Fruit fly (Drosophila melanogaster) whole organism, embryonic: Measurements from ENCODE around the gene CG14142.

Experiments used
- Antp ChIP-seq: fragments of 200-800 bp; sonication (Bioruptor generic); optimal IDR thresholded peaks from 3 replicates; lab custom pipeline; 2016; ENCODE audit warnings: missing biosample characterization, missing genetic modification characterization
- CG10147 ChIP-seq: fragments of 200-800 bp; sonication (Bioruptor generic); optimal IDR thresholded peaks from 2 replicates; lab custom pipeline; 2019; ENCODE audit warnings: missing biosample characterization, mild to moderate bottlenecking, missing genetic modification characterization, moderate library complexity
- CG10366 ChIP-seq: fragments of 200-800 bp; sonication (Bioruptor generic); IDR thresholded peaks from 2 replicates; pipeline ENCODE4 v1.3.6; 2022; ENCODE audit warnings: missing biosample characterization, missing genetic modification characterization
- CG12391 ChIP-seq: fragments of 200-800 bp; sonication (Bioruptor generic); optimal IDR thresholded peaks from 3 replicates; lab custom pipeline; 2018; ENCODE audit warnings: missing biosample characterization, mild to moderate bottlenecking, missing genetic modification characterization, moderate library complexity
- CG13424 ChIP-seq: fragments of 200-800 bp; sonication (Bioruptor generic); optimal IDR thresholded peaks from 2 replicates; lab custom pipeline; 2019; ENCODE audit warnings: missing biosample characterization, mild to moderate bottlenecking, missing genetic modification characterization, moderate library complexity
- CG14014 ChIP-seq: fragments of 200-800 bp; sonication (Bioruptor generic); IDR thresholded peaks from 2 replicates; pipeline ENCODE4 v1.3.6; 2022; ENCODE audit warnings: missing biosample characterization, missing genetic modification characterization
- CG14441 ChIP-seq: fragments of 200-800 bp; sonication (Bioruptor generic); IDR thresholded peaks from 2 replicates; pipeline ENCODE4 v1.3.6; 2022; ENCODE audit warnings: missing biosample characterization, missing genetic modification characterization
- CG15696 ChIP-seq: fragments of 200-800 bp; sonication (Bioruptor generic); optimal IDR thresholded peaks from 2 replicates; lab custom pipeline; 2019; ENCODE audit warnings: missing biosample characterization, mild to moderate bottlenecking, missing genetic modification characterization, moderate library complexity
- CG1603 ChIP-seq: fragments of 200-800 bp; sonication (Bioruptor generic); optimal IDR thresholded peaks from 2 replicates; lab custom pipeline; 2019; ENCODE audit warnings: missing biosample characterization, mild to moderate bottlenecking, missing genetic modification characterization, moderate library complexity
- CG17186 ChIP-seq: fragments of 200-800 bp; sonication (Bioruptor generic); optimal IDR thresholded peaks from 3 replicates; lab custom pipeline; 2017; ENCODE audit warnings: missing biosample characterization, missing genetic modification reagents, missing genetic modification characterization
- CG3163 ChIP-seq: fragments of 200-800 bp; sonication (Bioruptor generic); optimal IDR thresholded peaks from 3 replicates; lab custom pipeline; 2016; ENCODE audit warnings: missing biosample characterization, missing genetic modification characterization
- CG34422 ChIP-seq: fragments of 200-800 bp; sonication (Bioruptor generic); IDR thresholded peaks from 3 replicates; pipeline ENCODE4 v1.3.6; 2022; ENCODE audit warnings: missing biosample characterization, missing genetic modification characterization
- CG3726 ChIP-seq: fragments of 200-800 bp; sonication (Bioruptor generic); IDR thresholded peaks from 3 replicates; pipeline ENCODE4, ENCODE4 v1.3.6; 2022; ENCODE audit warnings: missing biosample characterization, missing genetic modification characterization
- CG7357 ChIP-seq: fragments of 200-800 bp; sonication (Bioruptor generic); IDR thresholded peaks from 3 replicates; pipeline ENCODE4 v1.3.6; 2022; ENCODE audit warnings: missing biosample characterization, missing genetic modification characterization
- D19B ChIP-seq: fragments of 200-800 bp; sonication (Bioruptor generic); optimal IDR thresholded peaks from 2 replicates; lab custom pipeline; 2017; ENCODE audit warnings: missing biosample characterization, mild to moderate bottlenecking, missing genetic modification characterization
- Dad ChIP-seq: fragments of 200-800 bp; sonication (Bioruptor generic); optimal IDR thresholded peaks from 3 replicates; lab custom pipeline; 2016; ENCODE audit warnings: missing biosample characterization, missing genetic modification characterization
- Deaf1 ChIP-seq: fragments of 200-800 bp; optimal IDR thresholded peaks from 3 replicates; lab custom pipeline; 2019; ENCODE audit warnings: missing biosample characterization, mild to moderate bottlenecking, missing genetic modification characterization, moderate library complexity
- Doc3 ChIP-seq: fragments of 200-800 bp; sonication (Bioruptor generic); IDR thresholded peaks from 3 replicates; pipeline ENCODE4 v1.3.6; 2022; ENCODE audit warnings: missing biosample characterization, missing genetic modification characterization; ENCODE audit not compliant: partially characterized antibody
- Drgx ChIP-seq: fragments of 200-800 bp; sonication (Bioruptor generic); IDR thresholded peaks from 2 replicates; pipeline ENCODE4 v1.3.6; 2022; ENCODE audit warnings: missing biosample characterization, missing genetic modification characterization
- E2f2 ChIP-seq: fragments of 200-800 bp; sonication (Bioruptor generic); IDR thresholded peaks from 2 replicates; pipeline ENCODE4 v1.3.6; 2022; ENCODE audit warnings: missing biosample characterization, missing genetic modification characterization
- H2.0 ChIP-seq: fragments of 200-800 bp; sonication (Bioruptor generic); IDR thresholded peaks from 2 replicates; pipeline ENCODE4 v1.3.6; 2022; ENCODE audit warnings: missing biosample characterization, missing genetic modification characterization
- Hsf ChIP-seq: fragments of 200-800 bp; sonication (Bioruptor generic); optimal IDR thresholded peaks from 3 replicates; lab custom pipeline; 2016; ENCODE audit warnings: missing biosample characterization, missing genetic modification characterization
- Jarid2 ChIP-seq: fragments of 200-800 bp; sonication (Bioruptor generic); optimal IDR thresholded peaks from 3 replicates; lab custom pipeline; 2017; ENCODE audit warnings: mild to moderate bottlenecking, missing biosample characterization, missing genetic modification reagents, missing genetic modification characterization
- Lpt ChIP-seq: fragments of >200 bp; optimal IDR thresholded peaks from 2 replicates; lab custom pipeline; 2018; ENCODE audit warnings: missing biosample characterization, missing genetic modification characterization
- Meics ChIP-seq: fragments of 200-800 bp; sonication (Bioruptor generic); optimal IDR thresholded peaks from 2 replicates; lab custom pipeline; 2017; ENCODE audit warnings: missing biosample characterization, mild to moderate bottlenecking, missing genetic modification characterization
- NK7.1 ChIP-seq: fragments of 200-800 bp; sonication (Bioruptor generic); optimal IDR thresholded peaks from 3 replicates; lab custom pipeline; 2016; ENCODE audit warnings: missing biosample characterization, missing genetic modification characterization
- Nf-YA ChIP-seq: fragments of 200-800 bp; sonication (Bioruptor generic); IDR thresholded peaks from 2 replicates; pipeline ENCODE4 v1.3.6; 2022; ENCODE audit warnings: missing biosample characterization, missing genetic modification characterization
- Rfx ChIP-seq: fragments of 200-800 bp; sonication (Bioruptor generic); IDR thresholded peaks from 2 replicates; pipeline ENCODE4 v1.3.6; 2022; ENCODE audit warnings: missing biosample characterization, missing genetic modification characterization
- Stat92E ChIP-seq, 3 experiments: fragments of >200 bp in 2 of 3; fragments of 200-800 bp in 1 of 3; sonication (Bioruptor generic) in 1 of 3; optimal IDR thresholded peaks; 2 replicates each; lab custom pipeline; 2017 to 2019; ENCODE audit warnings: missing biosample characterization in 3 of 3, missing genetic modification characterization in 3 of 3, mild to moderate bottlenecking in 1 of 3, moderate library complexity in 1 of 3
- ap ChIP-seq: fragments of 200-800 bp; sonication (Bioruptor generic); IDR thresholded peaks from 2 replicates; pipeline ENCODE4 v1.3.6; 2022; ENCODE audit warnings: missing biosample characterization, missing genetic modification characterization
- ash1 ChIP-seq: fragments of 200-800 bp; sonication (Bioruptor generic); optimal IDR thresholded peaks from 2 replicates; lab custom pipeline; 2018; ENCODE audit warnings: missing biosample characterization, mild to moderate bottlenecking, missing genetic modification characterization
- bbx ChIP-seq: fragments of 200-800 bp; sonication (Bioruptor generic); IDR thresholded peaks from 2 replicates; pipeline ENCODE4 v1.3.6; 2022; ENCODE audit warnings: missing biosample characterization, missing genetic modification characterization; ENCODE audit not compliant: partially characterized antibody
- bcd ChIP-seq: fragments of 200-800 bp; sonication (Bioruptor generic); optimal IDR thresholded peaks from 2 replicates; lab custom pipeline; 2017; ENCODE audit warnings: missing biosample characterization, mild to moderate bottlenecking, missing genetic modification characterization
- br ChIP-seq: fragments of >200 bp; optimal IDR thresholded peaks from 2 replicates; lab custom pipeline; 2017
- chif ChIP-seq, 2 experiments: fragments of 200-800 bp; sonication (Bioruptor generic); optimal IDR thresholded peaks; 3 replicates each; lab custom pipeline; 2016; ENCODE audit warnings: missing biosample characterization in 2 of 2, missing genetic modification characterization in 2 of 2
- en ChIP-seq: fragments of 200-800 bp; sonication (Bioruptor generic); optimal IDR thresholded peaks from 2 replicates; lab custom pipeline; 2016; ENCODE audit warnings: missing biosample characterization, missing genetic modification characterization
- fd96Cb ChIP-seq: fragments of 200-800 bp; sonication (Bioruptor generic); optimal IDR thresholded peaks from 2 replicates; lab custom pipeline; 2018; ENCODE audit warnings: missing biosample characterization, mild to moderate bottlenecking, missing genetic modification characterization, moderate library complexity
- ftz-f1 ChIP-seq: fragments of 200-800 bp; sonication (Bioruptor generic); optimal IDR thresholded peaks from 2 replicates; lab custom pipeline; 2016; ENCODE audit warnings: missing biosample characterization, missing genetic modification characterization
- gce ChIP-seq: fragments of 200-800 bp; sonication (Bioruptor generic); IDR thresholded peaks from 3 replicates; pipeline ENCODE4 v1.3.6; 2022; ENCODE audit warnings: missing biosample characterization, missing genetic modification characterization
- h ChIP-seq: fragments of >200 bp; optimal IDR thresholded peaks from 2 replicates; lab custom pipeline; 2017
- hth ChIP-seq: fragments of >200 bp; optimal IDR thresholded peaks from 2 replicates; lab custom pipeline; 2017; ENCODE audit warnings: inconsistent platforms
- nau ChIP-seq: fragments of 200-800 bp; sonication (Bioruptor generic); optimal IDR thresholded peaks from 3 replicates; lab custom pipeline; 2017; ENCODE audit warnings: missing biosample characterization, mild to moderate bottlenecking, missing genetic modification characterization, missing genetic modification reagents
- otp ChIP-seq: fragments of 200-800 bp; sonication (Bioruptor generic); IDR thresholded peaks from 3 replicates; pipeline ENCODE4, ENCODE4 v1.3.6; 2022; ENCODE audit warnings: missing biosample characterization, missing genetic modification characterization
- prd ChIP-seq, 3 experiments: fragments of >200 bp in 2 of 3; fragments of 200-800 bp in 1 of 3; sonication (Bioruptor generic) in 1 of 3; optimal IDR thresholded peaks in 2 of 3; IDR thresholded peaks in 1 of 3; 2 replicates in 2 of 3; 3 replicates in 1 of 3; pipeline versions ENCODE4 v1.3.6 to Lab custom; 2017 to 2022; ENCODE audit warnings: missing biosample characterization in 1 of 3, missing genetic modification characterization in 1 of 3
- sc ChIP-seq, 3 experiments: fragments of >200 bp in 2 of 3; fragments of 200-800 bp in 1 of 3; sonication (Bioruptor generic) in 1 of 3; optimal IDR thresholded peaks; 2 replicates in 2 of 3; 3 replicates in 1 of 3; lab custom pipeline; 2017; ENCODE audit warnings: mild to moderate bottlenecking in 1 of 3, missing biosample characterization in 1 of 3, missing genetic modification characterization in 1 of 3, missing genetic modification reagents in 1 of 3
- seq ChIP-seq: fragments of 200-800 bp; sonication (Bioruptor generic); IDR thresholded peaks from 2 replicates; pipeline ENCODE4 v1.3.6; 2022; ENCODE audit warnings: missing biosample characterization, missing genetic modification characterization
- sisA ChIP-seq: fragments of 200-800 bp; sonication (Bioruptor generic); IDR thresholded peaks from 2 replicates; pipeline ENCODE4 v1.3.6; 2022; ENCODE audit warnings: missing biosample characterization, missing genetic modification characterization
- sug ChIP-seq: fragments of 200-800 bp; optimal IDR thresholded peaks from 2 replicates; lab custom pipeline; 2019; ENCODE audit warnings: missing biosample characterization, mild to moderate bottlenecking, missing genetic modification characterization, moderate library complexity
- tap ChIP-seq: fragments of 200-800 bp; optimal IDR thresholded peaks from 3 replicates; lab custom pipeline; 2019; ENCODE audit warnings: missing biosample characterization, mild to moderate bottlenecking, missing genetic modification characterization, moderate library complexity
- zfh2 ChIP-seq: fragments of 200-800 bp; sonication (Bioruptor generic); optimal IDR thresholded peaks from 2 replicates; lab custom pipeline; 2016; ENCODE audit warnings: missing biosample characterization, missing genetic modification characterization

The CG14142 gene

DNA sequence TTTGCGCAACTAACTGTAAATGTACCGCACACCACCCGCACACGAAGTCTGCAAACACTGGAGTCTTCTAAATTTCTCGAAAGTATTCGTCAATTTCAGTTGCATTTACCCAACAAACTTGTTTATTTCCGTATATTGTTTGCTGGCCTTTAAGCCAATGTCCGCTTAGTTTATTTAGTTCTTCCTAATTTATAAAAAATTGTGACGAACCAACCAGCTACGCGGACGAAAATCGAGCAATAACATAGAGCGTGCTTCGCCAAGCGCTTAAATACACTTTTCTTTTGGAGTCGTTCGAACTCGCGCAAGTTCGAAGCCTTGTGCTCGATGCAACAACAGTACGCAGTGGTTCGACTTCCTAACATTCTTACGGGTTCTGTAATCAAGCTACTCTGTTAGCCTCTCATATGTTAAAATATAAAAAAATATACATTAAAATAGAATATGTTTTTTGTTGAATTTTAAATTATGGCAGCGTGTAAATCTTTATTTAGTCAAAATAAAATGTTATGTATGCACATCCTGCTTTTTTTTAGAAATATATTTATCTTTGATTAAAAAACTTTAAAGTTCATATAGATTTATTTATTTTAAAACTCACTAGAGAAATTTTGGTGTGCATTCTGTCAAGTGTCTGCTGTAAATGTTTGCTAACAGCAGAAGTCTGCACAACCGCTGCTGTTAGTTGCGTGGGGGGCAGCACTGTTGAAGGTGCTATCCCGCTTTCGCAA, 24.1 kb downstream of the CG14142 start, which contains the start of gene GlcAT-P (continued):
- TF ChIP-seq Deaf1 (tag; lab: Kevin White, UChicago) (peak; percentile 45), NK7.1 (GFP tag; lab: Kevin White, UChicago) (no peak), Antp (GFP tag; lab: Kevin White, UChicago) (no peak), ap (GFP tag; lab: Robert Waterston, UW) (peak; percentile 57), CG10366 (GFP tag; lab: Robert Waterston, UW) (peak; percentile 53), Doc3 (GFP tag; lab: Robert Waterston, UW) (no peak), prd (optimal IDR thresholded peaks at IDR 0.05; lab: Kevin White, UChicago) (no peak), prd (GFP tag; IDR thresholded peaks at IDR 0.05; lab: Robert Waterston, UW) (peak; percentile 63), fd96Cb (tag; lab: Kevin White, UChicago) (peak; percentile 65), h (lab: Kevin White, UChicago) (no peak), nau (GFP tag; lab: Kevin White, UChicago) (no peak), CG10147 (peak; percentile 64), sisA (GFP tag; lab: Robert Waterston, UW) (peak; percentile 29; the same call in 1 of the 2 replicates), hth (lab: Kevin White, UChicago) (no peak), bcd (GFP tag; lab: Kevin White, UChicago) (peak; percentile 62), seq (peak; percentile 55; the same call in 1 of the 2 replicates), CG13424 (tag; lab: Kevin White, UChicago) (peak; percentile 84), otp (GFP tag; lab: Robert Waterston, UW) (no peak), zfh2 (GFP tag; lab: Kevin White, UChicago) (no peak), Stat92E (GFP tag; optimal IDR thresholded peaks at IDR 0.05; lab: Kevin White, UChicago) (no peak), CG12391 (peak; percentile 89), CG14441 (GFP tag; lab: Robert Waterston, UW) (peak; percentile 46), CG1603 (tag; lab: Kevin White, UChicago) (no peak), Jarid2 (GFP tag; lab: Kevin White, UChicago) (peak; percentile 74), gce (no peak), Lpt (no peak), Meics (GFP tag; lab: Kevin White, UChicago) (peak; percentile 64), CG15696 (tag; lab: Kevin White, UChicago) (peak; percentile 59), chif (GFP tag; optimal IDR thresholded peaks at IDR 0.05; lab: Kevin White, UChicago) (no peak), Rfx (peak; percentile 75), CG3726 (no peak), CG3163 (GFP tag; lab: Kevin White, UChicago) (no peak), en (no peak), sc (optimal IDR thresholded peaks at IDR 0.05; lab: Kevin White, UChicago) (no peak), sc (GFP tag; optimal IDR thresholded peaks at IDR 0.05; lab: Kevin White, UChicago) (peak; percentile 24), CG17186 (GFP tag; lab: Kevin White, UChicago) (no peak), sug (tag; lab: Kevin White, UChicago) (peak; percentile 83), CG34422 (GFP tag; lab: Robert Waterston, UW) (peak; percentile 52; the same call in 2 of the 3 replicates), tap (tag; lab: Kevin White, UChicago) (peak; percentile 63), ftz-f1 (GFP tag; lab: Kevin White, UChicago) (no peak), CG7357 (GFP tag; lab: Robert Waterston, UW) (no peak), Dad (GFP tag; lab: Kevin White, UChicago) (no peak), Drgx (GFP tag; lab: Robert Waterston, UW) (peak; percentile 80), H2.0 (peak; percentile 55; the same call in 1 of the 2 replicates), Hsf (GFP tag; lab: Kevin White, UChicago) (peak; percentile 9), CG14014 (GFP tag; lab: Robert Waterston, UW) (peak; percentile 76), D19B (GFP tag; lab: Kevin White, UChicago) (no peak), ash1 (GFP tag; lab: Kevin White, UChicago) (no peak), br (lab: Kevin White, UChicago) (no peak), bbx (GFP tag; lab: Robert Waterston, UW) (no peak; the same call in 1 of the 2 replicates), Nf-YA (GFP tag; lab: Robert Waterston, UW) (0 out of 2 replicates have a peak, but pooled peaks have one; percentile 8), E2f2 (GFP tag; lab: Robert Waterston, UW) (peak; percentile 50; the same call in 1 of the 2 replicates)
